Worm (Caenorhabditis elegans) whole organism, late embryonic: Measurements from ENCODE around the gene egl-36.

Source experiments
- C38D4.7 ChIP-seq: fragments of 200-800 bp; sonication (Bioruptor generic); optimal IDR thresholded peaks from 2 replicates; lab custom pipeline; 2018; ENCODE audit warnings: mild to moderate bottlenecking, missing genetic modification characterization, moderate library complexity, missing compliant biosample characterization
- F13H6.1 ChIP-seq: sonication (generic microtip); optimal IDR thresholded peaks from 2 replicates; lab custom pipeline; 2016; ENCODE audit warnings: missing genetic modification characterization, missing compliant biosample characterization
- K02D7.2 ChIP-seq: sonication (generic microtip); optimal IDR thresholded peaks from 2 replicates; lab custom pipeline; 2017; ENCODE audit warnings: mild to moderate bottlenecking, missing genetic modification characterization, missing compliant biosample characterization
- K09A11.1 ChIP-seq: sonication (generic microtip); optimal IDR thresholded peaks from 2 replicates; lab custom pipeline; 2017; ENCODE audit warnings: antibody characterized with exemption, mild to moderate bottlenecking, missing genetic modification characterization, missing compliant biosample characterization; ENCODE audit not compliant: insufficient read depth
- T23F11.4 ChIP-seq: fragments of 200-800 bp; sonication (Bioruptor generic); optimal IDR thresholded peaks from 2 replicates; lab custom pipeline; 2018; ENCODE audit warnings: mild to moderate bottlenecking, missing genetic modification characterization, missing compliant biosample characterization
- ahr-1 ChIP-seq: sonication (generic microtip); optimal IDR thresholded peaks from 2 replicates; lab custom pipeline; 2016; ENCODE audit warnings: missing genetic modification characterization, missing compliant biosample characterization
- ceh-18 ChIP-seq: sonication (generic microtip); optimal IDR thresholded peaks from 2 replicates; lab custom pipeline; 2016; ENCODE audit warnings: missing genetic modification characterization, missing compliant biosample characterization
- ceh-19 ChIP-seq: fragments of 200-800 bp; sonication (Bioruptor generic); optimal IDR thresholded peaks from 2 replicates; lab custom pipeline; 2018; ENCODE audit warnings: mild to moderate bottlenecking, missing genetic modification characterization, missing compliant biosample characterization
- ceh-30 ChIP-seq: fragments of 150-350 bp; optimal IDR thresholded peaks from 2 replicates; lab custom pipeline; 2014; ENCODE audit warnings: missing biosample characterization, missing genetic modification characterization
- ceh-31 ChIP-seq: sonication (generic microtip); optimal IDR thresholded peaks from 2 replicates; lab custom pipeline; 2016; ENCODE audit warnings: missing genetic modification characterization, missing compliant biosample characterization
- ceh-34 ChIP-seq: sonication (generic microtip); optimal IDR thresholded peaks from 2 replicates; lab custom pipeline; 2016; ENCODE audit warnings: mild to moderate bottlenecking, missing genetic modification characterization, missing compliant biosample characterization
- ceh-48 ChIP-seq: sonication (generic microtip); optimal IDR thresholded peaks from 2 replicates; lab custom pipeline; 2016; ENCODE audit warnings: missing genetic modification characterization, inconsistent platforms, missing compliant biosample characterization
- ceh-6 ChIP-seq: fragments of 200-800 bp; sonication (Bioruptor generic); optimal IDR thresholded peaks from 2 replicates; lab custom pipeline; 2018; ENCODE audit warnings: mild to moderate bottlenecking, missing genetic modification characterization, missing compliant biosample characterization
- ceh-9 ChIP-seq: sonication (generic microtip); optimal IDR thresholded peaks from 2 replicates; lab custom pipeline; 2016; ENCODE audit warnings: mild to moderate bottlenecking, missing genetic modification characterization, inconsistent platforms, missing compliant biosample characterization
- che-1 ChIP-seq: sonication (generic microtip); optimal IDR thresholded peaks from 2 replicates; lab custom pipeline; 2016; ENCODE audit warnings: mild to moderate bottlenecking, missing genetic modification characterization, missing compliant biosample characterization
- dmd-4 ChIP-seq: sonication (generic microtip); optimal IDR thresholded peaks from 2 replicates; lab custom pipeline; 2016; ENCODE audit warnings: borderline replicate concordance, missing genetic modification characterization, missing compliant biosample characterization
- dve-1 ChIP-seq: sonication (generic microtip); optimal IDR thresholded peaks from 2 replicates; lab custom pipeline; 2017; ENCODE audit warnings: antibody characterized with exemption, mild to moderate bottlenecking, missing genetic modification characterization, missing compliant biosample characterization
- elt-2 ChIP-seq: sonication (generic microtip); optimal IDR thresholded peaks from 2 replicates; lab custom pipeline; 2016; ENCODE audit warnings: missing genetic modification reagents, missing genetic modification characterization, missing compliant biosample characterization
- elt-4 ChIP-seq: sonication (generic microtip); optimal IDR thresholded peaks from 2 replicates; lab custom pipeline; 2016; ENCODE audit warnings: missing genetic modification characterization, missing compliant biosample characterization
- eyg-1 ChIP-seq: sonication (generic microtip); optimal IDR thresholded peaks from 2 replicates; lab custom pipeline; 2016; ENCODE audit warnings: missing genotype, missing genetic modification characterization, missing compliant biosample characterization
- fkh-6 ChIP-seq: sonication (generic microtip); optimal IDR thresholded peaks from 2 replicates; lab custom pipeline; 2016; ENCODE audit warnings: missing genetic modification characterization, missing compliant biosample characterization
- gmeb-2 ChIP-seq: sonication (generic microtip); optimal IDR thresholded peaks from 2 replicates; lab custom pipeline; 2016; ENCODE audit warnings: missing genetic modification characterization, inconsistent platforms, missing compliant biosample characterization
- hlh-13 ChIP-seq: fragments of 200-800 bp; sonication (Bioruptor generic); optimal IDR thresholded peaks from 2 replicates; lab custom pipeline; 2018; ENCODE audit warnings: mild to moderate bottlenecking, missing genetic modification characterization, missing compliant biosample characterization
- hlh-15 ChIP-seq: sonication (generic microtip); optimal IDR thresholded peaks from 2 replicates; lab custom pipeline; 2016; ENCODE audit warnings: missing genetic modification characterization, missing compliant biosample characterization
- hlh-30 ChIP-seq: sonication (generic microtip); optimal IDR thresholded peaks from 2 replicates; lab custom pipeline; 2017; ENCODE audit warnings: antibody characterized with exemption, missing genetic modification characterization, missing compliant biosample characterization; ENCODE audit not compliant: insufficient read depth
- lim-6 ChIP-seq: sonication (generic microtip); optimal IDR thresholded peaks from 2 replicates; lab custom pipeline; 2016; ENCODE audit warnings: missing genetic modification characterization, missing compliant biosample characterization
- lin-11 ChIP-seq: fragments of 200-800 bp; sonication (Bioruptor generic); optimal IDR thresholded peaks from 2 replicates; lab custom pipeline; 2018; ENCODE audit warnings: mild to moderate bottlenecking, missing genetic modification characterization, missing compliant biosample characterization
- madf-2 ChIP-seq: sonication (generic microtip); optimal IDR thresholded peaks from 2 replicates; lab custom pipeline; 2017; ENCODE audit warnings: missing genetic modification characterization, missing compliant biosample characterization
- mec-3 ChIP-seq: sonication (generic microtip); optimal IDR thresholded peaks from 2 replicates; lab custom pipeline; 2016; ENCODE audit warnings: borderline replicate concordance, missing genetic modification characterization, missing compliant biosample characterization
- nfya-1 ChIP-seq: sonication (generic microtip); optimal IDR thresholded peaks from 2 replicates; lab custom pipeline; 2017; ENCODE audit warnings: missing genetic modification characterization, mild to moderate bottlenecking, missing compliant biosample characterization, antibody characterized with exemption, moderate library complexity
- npax-4 ChIP-seq: sonication (generic microtip); optimal IDR thresholded peaks from 2 replicates; lab custom pipeline; 2016; ENCODE audit warnings: missing genetic modification characterization, missing compliant biosample characterization
- odd-2 ChIP-seq: sonication (generic microtip); optimal IDR thresholded peaks from 2 replicates; lab custom pipeline; 2017; ENCODE audit warnings: antibody characterized with exemption, mild to moderate bottlenecking, missing genetic modification characterization, missing compliant biosample characterization
- pag-3 ChIP-seq: sonication (generic microtip); optimal IDR thresholded peaks from 2 replicates; lab custom pipeline; 2016; ENCODE audit warnings: missing compliant biosample characterization, missing genetic modification characterization, borderline replicate concordance
- pat-9 ChIP-seq: fragments of 200-800 bp; sonication (Bioruptor generic); optimal IDR thresholded peaks from 2 replicates; lab custom pipeline; 2018; ENCODE audit warnings: mild to moderate bottlenecking, missing genetic modification characterization, moderate library complexity, missing compliant biosample characterization
- pha-2 ChIP-seq: sonication (generic microtip); optimal IDR thresholded peaks from 2 replicates; lab custom pipeline; 2017; ENCODE audit warnings: mild to moderate bottlenecking, missing genetic modification characterization, missing compliant biosample characterization
- pha-4 ChIP-seq: fragments of 150-350 bp; optimal IDR thresholded peaks from 2 replicates; lab custom pipeline; 2018; ENCODE audit warnings: missing biosample characterization, missing genetic modification reagents, missing genetic modification characterization
- pros-1 ChIP-seq: fragments of 150-350 bp; optimal IDR thresholded peaks from 2 replicates; lab custom pipeline; 2014; ENCODE audit warnings: missing biosample characterization, missing genetic modification reagents, missing genetic modification characterization
- ref-2 ChIP-seq: sonication (generic microtip); optimal IDR thresholded peaks from 2 replicates; lab custom pipeline; 2016; ENCODE audit warnings: missing genetic modification characterization, missing compliant biosample characterization
- rnt-1 ChIP-seq: sonication (generic microtip); optimal IDR thresholded peaks from 2 replicates; lab custom pipeline; 2016; ENCODE audit warnings: missing genetic modification characterization, missing compliant biosample characterization
- sdc-2 ChIP-seq: sonication (generic microtip); optimal IDR thresholded peaks from 2 replicates; lab custom pipeline; 2016; ENCODE audit warnings: missing genotype, missing genetic modification characterization, missing compliant biosample characterization
- sox-2 ChIP-seq: fragments of 200-800 bp; sonication (Bioruptor generic); IDR thresholded peaks from 2 replicates; pipeline ENCODE4 v1.3.6; 2022; ENCODE audit warnings: missing genetic modification reagents, missing genetic modification characterization, missing compliant biosample characterization
- sox-4 ChIP-seq: sonication (generic microtip); optimal IDR thresholded peaks from 2 replicates; lab custom pipeline; 2017; ENCODE audit warnings: mild to moderate bottlenecking, missing genetic modification characterization, inconsistent platforms, missing compliant biosample characterization
- syd-9 ChIP-seq: sonication (generic microtip); optimal IDR thresholded peaks from 2 replicates; lab custom pipeline; 2016; ENCODE audit warnings: mild to moderate bottlenecking, missing genetic modification characterization, moderate library complexity, missing compliant biosample characterization
- tbx-2 ChIP-seq: sonication (generic microtip); optimal IDR thresholded peaks from 2 replicates; lab custom pipeline; 2016; ENCODE audit warnings: missing genetic modification characterization, missing compliant biosample characterization
- tbx-7 ChIP-seq: sonication (generic microtip); optimal IDR thresholded peaks from 2 replicates; lab custom pipeline; 2016; ENCODE audit warnings: missing genotype, missing genetic modification characterization, missing compliant biosample characterization
- ttx-3 ChIP-seq: sonication (generic microtip); optimal IDR thresholded peaks from 2 replicates; lab custom pipeline; 2016; ENCODE audit warnings: missing genetic modification reagents, missing genetic modification characterization, missing compliant biosample characterization
- unc-3 ChIP-seq, 2 experiments: fragments of 200-800 bp in 1 of 2; sonication (Bioruptor generic) in 1 of 2; sonication (generic microtip) in 1 of 2; conservative IDR thresholded peaks in 1 of 2; optimal IDR thresholded peaks in 1 of 2; 2 replicates each; pipeline versions ENCODE4 v1.3.6 to Lab custom; 2016 to 2022; ENCODE audit warnings: missing compliant biosample characterization in 2 of 2, missing genetic modification characterization in 2 of 2, missing genetic modification reagents in 1 of 2
- unc-42 ChIP-seq: sonication (generic microtip); optimal IDR thresholded peaks from 2 replicates; lab custom pipeline; 2016; ENCODE audit warnings: missing genotype, missing genetic modification characterization, missing compliant biosample characterization
- unc-55 ChIP-seq: sonication (generic microtip); optimal IDR thresholded peaks from 2 replicates; lab custom pipeline; 2017; ENCODE audit warnings: missing biosample characterization, missing genetic modification reagents, missing genetic modification characterization
- unc-86 ChIP-seq: sonication (generic microtip); optimal IDR thresholded peaks from 2 replicates; lab custom pipeline; 2016; ENCODE audit warnings: missing genetic modification characterization, missing compliant biosample characterization
- zip-5 ChIP-seq: sonication (generic microtip); optimal IDR thresholded peaks from 2 replicates; lab custom pipeline; 2016; ENCODE audit warnings: missing genetic modification characterization, missing compliant biosample characterization
- ztf-16 ChIP-seq: sonication (generic microtip); optimal IDR thresholded peaks from 2 replicates; lab custom pipeline; 2017; ENCODE audit warnings: missing genetic modification characterization, missing compliant biosample characterization

egl-36 gene

DNA sequence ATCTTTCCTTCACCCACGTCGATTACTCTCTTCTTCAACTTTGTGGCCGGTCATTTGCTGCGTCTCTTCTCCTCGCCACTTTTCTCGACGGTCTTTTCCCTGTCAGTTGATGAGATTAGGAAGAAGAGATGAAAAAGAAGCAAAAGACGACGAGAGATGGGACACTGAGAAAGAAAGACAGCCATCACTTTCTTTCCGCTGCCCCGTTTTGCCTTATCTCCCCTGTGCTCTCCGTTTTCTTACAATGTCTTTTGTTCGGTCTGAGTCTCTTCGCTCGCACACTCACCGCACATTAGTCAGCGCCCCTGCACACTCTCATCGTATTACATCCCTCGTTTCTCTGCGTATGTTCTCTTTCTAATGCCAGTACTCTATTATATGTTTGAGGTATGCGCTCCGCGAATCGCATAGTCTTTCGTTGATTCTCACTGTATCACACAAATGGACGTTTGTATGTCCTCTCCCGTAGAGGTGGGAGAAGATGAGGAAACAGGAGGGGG is 32.0 kb downstream of the egl-36 start:
- TF ChIP-seq ttx-3 (tag; lab: Kevin White, UChicago) (no peak), elt-2 (peak; percentile 54), dmd-4 (peak; percentile 66), ceh-19 (GFP tag; lab: Kevin White, UChicago) (peak; percentile 81), rnt-1 (tag; lab: Kevin White, UChicago) (peak; percentile 92), ceh-9 (tag; lab: Kevin White, UChicago) (no peak), T23F11.4 (no peak), ceh-6 (no peak), che-1 (no peak), eyg-1 (tag; lab: Kevin White, UChicago) (peak; percentile 76), ceh-48 (peak; percentile 58), ceh-31 (tag; lab: Kevin White, UChicago) (peak; percentile 98), sdc-2 (tag; lab: Kevin White, UChicago) (peak; percentile 85), hlh-13 (GFP tag; lab: Kevin White, UChicago) (no peak), ceh-34 (tag; lab: Kevin White, UChicago) (peak; percentile 97), pag-3 (no peak), unc-86 (tag; lab: Kevin White, UChicago) (peak; percentile 25), ref-2 (tag; lab: Kevin White, UChicago) (peak; percentile 92), zip-5 (no peak), unc-42 (tag; lab: Kevin White, UChicago) (peak; percentile 100), K02D7.2 (tag; lab: Kevin White, UChicago) (no peak), tbx-7 (tag; lab: Kevin White, UChicago) (peak; percentile 39), lim-6 (peak; percentile 38), hlh-15 (tag; lab: Kevin White, UChicago) (no peak), syd-9 (tag; lab: Kevin White, UChicago) (peak; percentile 87), gmeb-2 (tag; lab: Kevin White, UChicago) (no peak), nfya-1 (tag; lab: Kevin White, UChicago) (peak; percentile 96), pat-9 (tag; lab: Kevin White, UChicago) (peak; percentile 51), lin-11 (tag; lab: Kevin White, UChicago) (no peak), K09A11.1 (peak; percentile 51), dve-1 (tag; lab: Kevin White, UChicago) (peak; percentile 77), C38D4.7 (GFP tag; lab: Kevin White, UChicago) (no peak), unc-55 (GFP tag; lab: Kevin White, UChicago) (peak; percentile 100), hlh-30 (peak; percentile 92), elt-4 (tag; lab: Kevin White, UChicago) (no peak), sox-4 (no peak), unc-3 (GFP tag; conservative IDR thresholded peaks at IDR 0.05; lab: Robert Waterston, UW) (no peak), unc-3 (tag; optimal IDR thresholded peaks at IDR 0.05; lab: Kevin White, UChicago) (peak; percentile 57), pha-4 (no peak), pha-2 (peak; percentile 38), ztf-16 (peak; percentile 14), madf-2 (tag; lab: Kevin White, UChicago) (peak; percentile 15), fkh-6 (peak; percentile 35), odd-2 (tag; lab: Kevin White, UChicago) (no peak), F13H6.1 (tag; lab: Kevin White, UChicago) (peak; percentile 95), ahr-1 (tag; lab: Kevin White, UChicago) (no peak), tbx-2 (tag; lab: Kevin White, UChicago) (peak; percentile 94), ceh-30 (tag; lab: Kevin White, UChicago) (no peak), pros-1 (tag; lab: Kevin White, UChicago) (peak; percentile 99), sox-2 (GFP tag; lab: Robert Waterston, UW) (peak; percentile 58), ceh-18 (tag; lab: Kevin White, UChicago) (peak; percentile 96), npax-4 (tag; lab: Kevin White, UChicago) (no peak), mec-3 (no peak)
